Fruit fly (Drosophila melanogaster) whole organism, pupa: ENCODE measurements around the gene Vm26Ac.

Experiments
- CG10348 ChIP-seq: fragments of 200-800 bp; sonication (Bioruptor generic); IDR thresholded peaks from 2 replicates; pipeline ENCODE4 v1.3.6; 2022; ENCODE audit warnings: missing biosample characterization, missing genetic modification characterization
- CG12605 ChIP-seq: fragments of 200-800 bp; sonication (Bioruptor generic); IDR thresholded peaks from 2 replicates; pipeline ENCODE4 v1.3.6; 2022; ENCODE audit warnings: missing biosample characterization, missing genetic modification characterization
- CG13204 ChIP-seq: fragments of 200-800 bp; sonication (Bioruptor generic); optimal IDR thresholded peaks from 2 replicates; lab custom pipeline; 2018; ENCODE audit warnings: missing biosample characterization, mild to moderate bottlenecking, missing genetic modification characterization, moderate library complexity
- CG14655 ChIP-seq: fragments of 200-800 bp; sonication (Bioruptor generic); optimal IDR thresholded peaks from 3 replicates; lab custom pipeline; 2017; ENCODE audit warnings: mild to moderate bottlenecking, missing biosample characterization, missing genetic modification reagents, missing genetic modification characterization
- CG15710 ChIP-seq: fragments of 200-800 bp; sonication (Bioruptor generic); optimal IDR thresholded peaks from 2 replicates; lab custom pipeline; 2018; ENCODE audit warnings: missing biosample characterization, mild to moderate bottlenecking, missing genetic modification characterization, moderate library complexity
- CG17806 ChIP-seq: fragments of 200-800 bp; sonication (Bioruptor generic); optimal IDR thresholded peaks from 2 replicates; lab custom pipeline; 2018; ENCODE audit warnings: missing biosample characterization, mild to moderate bottlenecking, missing genetic modification characterization, moderate library complexity
- CG34367 ChIP-seq: fragments of 200-800 bp; sonication (Bioruptor generic); optimal IDR thresholded peaks from 2 replicates; lab custom pipeline; 2018; ENCODE audit warnings: missing biosample characterization, mild to moderate bottlenecking, missing genetic modification characterization
- CG8301 ChIP-seq: fragments of 200-800 bp; sonication (Bioruptor generic); optimal IDR thresholded peaks from 2 replicates; lab custom pipeline; 2018; ENCODE audit warnings: missing biosample characterization, mild to moderate bottlenecking, missing genetic modification characterization
- D1 ChIP-seq: fragments of 200-800 bp; sonication (Bioruptor generic); optimal IDR thresholded peaks from 2 replicates; lab custom pipeline; 2018; ENCODE audit warnings: missing biosample characterization, mild to moderate bottlenecking, missing genetic modification characterization, moderate library complexity
- EcR ChIP-seq: fragments of 200-800 bp; sonication (Bioruptor generic); optimal IDR thresholded peaks from 3 replicates; lab custom pipeline; 2019; ENCODE audit warnings: missing biosample characterization, missing genetic modification characterization, mild to moderate bottlenecking, moderate library complexity, missing genetic modification reagents
- Ets98B ChIP-seq: fragments of 200-800 bp; sonication (Bioruptor generic); IDR thresholded peaks from 2 replicates; pipeline ENCODE4 v1.3.6; 2022; ENCODE audit warnings: missing biosample characterization, missing genetic modification characterization
- Pif1B ChIP-seq: fragments of 200-800 bp; sonication (Bioruptor generic); optimal IDR thresholded peaks from 3 replicates; lab custom pipeline; 2016; ENCODE audit warnings: missing biosample characterization, missing genetic modification characterization
- fd96Ca ChIP-seq: fragments of 200-800 bp; sonication (Bioruptor generic); IDR thresholded peaks from 3 replicates; pipeline ENCODE4 v1.3.6; 2022; ENCODE audit warnings: missing biosample characterization, missing genetic modification characterization
- rn ChIP-seq: fragments of 200-800 bp; sonication (Bioruptor generic); IDR thresholded peaks from 2 replicates; pipeline ENCODE4 v1.3.6; 2022; ENCODE audit warnings: missing biosample characterization, missing genetic modification characterization

DNA sequence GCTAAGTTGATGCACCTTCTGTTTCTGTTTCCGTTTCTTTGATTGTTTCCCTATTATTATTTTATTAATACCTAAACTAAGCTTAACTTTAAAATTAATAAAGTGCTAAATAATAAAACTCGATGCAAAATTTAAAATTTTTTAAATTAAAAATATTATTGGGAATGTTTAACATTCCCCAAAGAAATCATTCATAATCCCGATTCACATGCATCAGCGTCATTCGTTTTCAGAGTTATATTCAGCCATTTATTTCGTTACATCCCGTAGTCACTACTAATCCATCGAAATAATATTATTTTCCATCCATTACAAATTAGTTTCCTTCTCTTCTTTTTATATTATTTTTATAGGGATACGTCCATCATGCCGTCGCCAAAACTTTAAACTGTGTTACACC is 10.9 kb downstream of the Vm26Ac start:
- TF ChIP-seq CG12605 (GFP tag; lab: Robert Waterston, UW) (no peak), Ets98B (GFP tag; lab: Robert Waterston, UW) (no peak), CG17806 (tag; lab: Kevin White, UChicago) (no peak), D1 (tag; lab: Kevin White, UChicago) (no peak), fd96Ca (GFP tag; lab: Robert Waterston, UW) (no peak), CG10348 (no peak), EcR (GFP tag; lab: Kevin White, UChicago) (no peak), rn (no peak), CG34367 (tag; lab: Kevin White, UChicago) (no peak), CG8301 (tag; lab: Kevin White, UChicago) (no peak), CG14655 (GFP tag; lab: Kevin White, UChicago) (no peak), CG13204 (GFP tag; lab: Kevin White, UChicago) (no peak), CG15710 (tag; lab: Kevin White, UChicago) (no peak), Pif1B (GFP tag; lab: Kevin White, UChicago) (no peak)
